Worm (Caenorhabditis elegans): ENCODE results near the gene Y57A10A.8.

Y57A10A.8 gene

ce11 chrII:12202921-12203320 lies 38.3 kb downstream of the Y57A10A.8 start, which contains the start of gene aqp-12:
Gene aqp-12 (plus strand): TSS chrII:12203221.
- no peak for TF ChIP-seq ref-1 (GFP tag; conservative IDR thresholded peaks at IDR 0.05)
- TF ChIP-seq ztf-29 (GFP tag; IDR thresholded peaks at IDR 0.05) = no peak
- no peak for TF ChIP-seq cog-1 (tag; optimal IDR thresholded peaks at IDR 0.05)
- TF ChIP-seq T22C8.4 (GFP tag; IDR thresholded peaks at IDR 0.05) = no peak
- TF ChIP-seq flt-1 (GFP tag; IDR thresholded peaks at IDR 0.05) = no peak
- no peak for TF ChIP-seq ztf-23 (GFP tag; IDR thresholded peaks at IDR 0.05)
- no peak for TF ChIP-seq tab-1 (GFP tag; IDR thresholded peaks at IDR 0.05)
- no peak for TF ChIP-seq klf-2 (GFP tag; conservative IDR thresholded peaks at IDR 0.05)
- no peak for TF ChIP-seq med-1 (GFP tag; optimal IDR thresholded peaks at IDR 0.05; ENCODE audit: insufficient read depth)

ce11 chrII:12204617-12205016 lies 40.0 kb downstream of the Y57A10A.8 start:
- TF ChIP-seq ztf-23 (GFP tag; IDR thresholded peaks at IDR 0.05) (no peak), T22C8.4 (GFP tag; IDR thresholded peaks at IDR 0.05) (no peak), med-1 (GFP tag; optimal IDR thresholded peaks at IDR 0.05; ENCODE audit: insufficient read depth) (no peak), tab-1 (GFP tag; IDR thresholded peaks at IDR 0.05) (no peak), klf-2 (GFP tag; conservative IDR thresholded peaks at IDR 0.05) (no peak)

DNA sequence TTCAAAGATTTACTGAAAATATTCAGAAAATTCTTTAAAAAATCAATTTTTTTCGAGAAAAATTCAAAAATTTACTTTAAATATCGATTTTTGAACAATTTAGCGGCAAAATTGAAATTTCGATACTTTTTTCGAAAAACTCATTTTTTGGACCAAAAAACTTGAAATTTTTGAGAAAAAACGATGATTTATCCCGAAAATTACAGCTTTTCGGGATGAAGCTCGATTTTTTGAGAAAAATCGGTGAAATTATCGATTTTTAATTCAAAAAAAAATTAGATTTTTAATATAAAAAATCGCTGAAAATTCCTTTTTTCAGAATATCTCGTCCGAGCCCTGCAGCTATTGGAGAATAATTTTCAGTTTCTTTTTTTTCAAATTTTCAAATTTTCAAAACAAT lies 44.1 kb downstream of the Y57A10A.8 start:
- TF ChIP-seq ztf-23 (GFP tag; IDR thresholded peaks at IDR 0.05) = no peak
- 0 out of 2 replicates have a peak, but pooled peaks have one; percentile 6 for TF ChIP-seq T22C8.4 (GFP tag; IDR thresholded peaks at IDR 0.05)
- TF ChIP-seq tab-1 (GFP tag; IDR thresholded peaks at IDR 0.05) = no peak

DNA sequence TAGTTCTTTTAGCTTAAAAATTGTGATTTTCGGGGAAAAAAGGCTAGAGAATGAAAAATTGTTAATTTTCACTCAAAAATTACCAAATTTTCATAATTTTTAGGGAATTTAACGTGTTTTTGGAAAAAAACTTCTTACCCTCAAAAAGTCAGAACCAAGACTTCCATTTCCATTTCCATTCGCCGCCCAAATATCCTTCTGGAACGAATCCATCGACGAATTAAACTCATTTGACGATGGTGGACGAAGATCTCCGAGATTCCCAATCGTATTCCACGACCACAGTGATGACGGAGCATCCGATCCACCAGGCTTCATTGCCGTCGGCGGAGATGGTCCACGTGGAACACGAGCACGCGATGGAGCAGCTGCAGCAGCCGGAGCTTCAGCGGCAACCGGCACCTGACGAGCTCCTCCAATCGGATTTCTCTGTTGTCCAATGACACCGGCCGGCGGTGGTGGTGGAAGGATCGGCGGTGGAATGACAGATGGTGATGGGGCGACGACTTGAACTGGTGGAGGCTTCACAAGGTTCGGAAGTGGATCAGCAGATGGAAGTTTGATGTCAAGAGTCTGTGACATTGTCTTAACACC lies 47.1 kb downstream of the Y57A10A.8 start:
- TF ChIP-seq ztf-23 (GFP tag; IDR thresholded peaks at IDR 0.05) (no peak), ztf-29 (GFP tag; IDR thresholded peaks at IDR 0.05) (no peak), flt-1 (GFP tag; IDR thresholded peaks at IDR 0.05) (no peak), T22C8.4 (GFP tag; IDR thresholded peaks at IDR 0.05) (no peak), klf-2 (GFP tag; conservative IDR thresholded peaks at IDR 0.05) (no peak), tab-1 (GFP tag; IDR thresholded peaks at IDR 0.05) (no peak), med-1 (GFP tag; optimal IDR thresholded peaks at IDR 0.05; ENCODE audit: insufficient read depth) (no peak), ref-1 (GFP tag; conservative IDR thresholded peaks at IDR 0.05) (no peak), cog-1 (tag; optimal IDR thresholded peaks at IDR 0.05) (no peak)

DNA sequence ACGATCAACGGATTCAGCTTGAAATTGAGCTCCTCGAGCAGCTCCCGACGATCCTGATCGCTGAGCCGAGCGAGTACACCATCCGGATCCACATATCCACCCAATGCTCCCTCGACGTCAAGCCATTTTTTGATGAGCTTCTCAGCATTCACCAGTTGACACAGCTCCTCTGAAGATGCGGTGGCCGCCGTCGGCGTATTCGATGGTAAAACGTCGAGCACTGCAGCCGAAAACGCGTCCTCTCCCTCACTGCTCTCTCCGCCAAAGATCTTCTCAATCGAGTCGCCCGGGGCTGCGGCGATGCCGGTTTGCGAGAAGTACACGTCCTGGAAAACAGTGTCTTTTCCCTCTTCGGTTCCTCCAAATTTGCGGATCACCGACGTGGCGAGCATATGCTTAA lies 49.9 kb downstream of the Y57A10A.8 start:
- TF ChIP-seq ref-1 (GFP tag; conservative IDR thresholded peaks at IDR 0.05) = no peak
- TF ChIP-seq T22C8.4 (GFP tag; IDR thresholded peaks at IDR 0.05) = no peak
- TF ChIP-seq ztf-29 (GFP tag; IDR thresholded peaks at IDR 0.05) = no peak
- no peak for TF ChIP-seq flt-1 (GFP tag; IDR thresholded peaks at IDR 0.05)
- no peak for TF ChIP-seq med-1 (GFP tag; optimal IDR thresholded peaks at IDR 0.05; ENCODE audit: insufficient read depth)
- TF ChIP-seq tab-1 (GFP tag; IDR thresholded peaks at IDR 0.05) = no peak
- no peak for TF ChIP-seq klf-2 (GFP tag; conservative IDR thresholded peaks at IDR 0.05)
- no peak for TF ChIP-seq cog-1 (tag; optimal IDR thresholded peaks at IDR 0.05)
- no peak for TF ChIP-seq ztf-23 (GFP tag; IDR thresholded peaks at IDR 0.05)
